Fruit fly (Drosophila melanogaster) whole organism, embryonic: ENCODE results near the gene beta4GalT7.
A peak's percentile ranks its signal among the peaks of the same experiment; 100 is the strongest.

Experiments used
- CG10209 ChIP-seq: fragments of 200-800 bp; sonication (Bioruptor generic); optimal IDR thresholded peaks from 3 replicates; lab custom pipeline; 2017; ENCODE audit warnings: missing biosample characterization, mild to moderate bottlenecking, missing genetic modification characterization, missing genetic modification reagents
- CG10654 ChIP-seq: fragments of 200-800 bp; sonication (Bioruptor generic); optimal IDR thresholded peaks from 2 replicates; lab custom pipeline; 2016; ENCODE audit warnings: missing biosample characterization, missing genetic modification characterization
- CG10979 ChIP-seq: fragments of 200-800 bp; sonication (Bioruptor generic); optimal IDR thresholded peaks from 2 replicates; lab custom pipeline; 2018; ENCODE audit warnings: missing biosample characterization, mild to moderate bottlenecking, missing genetic modification characterization, moderate library complexity
- CG13287 ChIP-seq: fragments of 200-800 bp; sonication (Bioruptor generic); IDR thresholded peaks from 2 replicates; pipeline ENCODE4 v1.3.6; 2022; ENCODE audit warnings: missing biosample characterization, missing genetic modification characterization; ENCODE audit not compliant: partially characterized antibody
- CG14710 ChIP-seq: fragments of 200-800 bp; sonication (Bioruptor generic); optimal IDR thresholded peaks from 3 replicates; lab custom pipeline; 2019; ENCODE audit warnings: missing biosample characterization, mild to moderate bottlenecking, missing genetic modification characterization, moderate library complexity
- CG1647 ChIP-seq: fragments of 200-800 bp; sonication (Bioruptor generic); optimal IDR thresholded peaks from 3 replicates; lab custom pipeline; 2016; ENCODE audit warnings: missing biosample characterization, missing genetic modification characterization
- CG2129 ChIP-seq: fragments of 200-800 bp; sonication (Bioruptor generic); IDR thresholded peaks from 2 replicates; pipeline ENCODE4 v1.3.6; 2022; ENCODE audit warnings: missing biosample characterization, missing genetic modification characterization; ENCODE audit not compliant: partially characterized antibody
- CG31365 ChIP-seq: fragments of 200-800 bp; sonication (Bioruptor generic); optimal IDR thresholded peaks from 2 replicates; lab custom pipeline; 2018; ENCODE audit warnings: missing biosample characterization, mild to moderate bottlenecking, missing genetic modification characterization
- CG32767 ChIP-seq: fragments of 200-800 bp; sonication (Bioruptor generic); IDR thresholded peaks from 2 replicates; pipeline ENCODE4 v1.3.6; 2022; ENCODE audit warnings: missing biosample characterization, missing genetic modification characterization
- CG34224 ChIP-seq: fragments of 200-800 bp; sonication (Bioruptor generic); IDR thresholded peaks from 3 replicates; pipeline ENCODE4 v1.3.6; 2022; ENCODE audit warnings: missing biosample characterization, missing genetic modification characterization; ENCODE audit not compliant: partially characterized antibody
- CG34376 ChIP-seq: fragments of 200-800 bp; sonication (Bioruptor generic); optimal IDR thresholded peaks from 2 replicates; lab custom pipeline; 2018; ENCODE audit warnings: missing biosample characterization, mild to moderate bottlenecking, missing genetic modification characterization
- CG3847 ChIP-seq: fragments of 200-800 bp; sonication (Bioruptor generic); IDR thresholded peaks from 2 replicates; pipeline ENCODE4 v1.3.6; 2022; ENCODE audit warnings: missing biosample characterization, missing genetic modification characterization
- CG3995 ChIP-seq: fragments of 200-800 bp; sonication (Bioruptor generic); optimal IDR thresholded peaks from 3 replicates; lab custom pipeline; 2016; ENCODE audit warnings: missing biosample characterization, missing genetic modification characterization
- CG5245 ChIP-seq: fragments of 200-800 bp; sonication (Bioruptor generic); optimal IDR thresholded peaks from 3 replicates; lab custom pipeline; 2016; ENCODE audit warnings: missing biosample characterization, missing genetic modification characterization
- CG6854 ChIP-seq: fragments of 200-800 bp; sonication (Bioruptor generic); optimal IDR thresholded peaks from 3 replicates; lab custom pipeline; 2017; ENCODE audit warnings: missing biosample characterization, mild to moderate bottlenecking, missing genetic modification characterization
- CG7928 ChIP-seq: fragments of 200-800 bp; sonication (Bioruptor generic); optimal IDR thresholded peaks from 2 replicates; lab custom pipeline; 2017; ENCODE audit warnings: missing biosample characterization, mild to moderate bottlenecking, missing genetic modification characterization
- Camta ChIP-seq: fragments of 200-800 bp; sonication (Bioruptor generic); optimal IDR thresholded peaks from 2 replicates; lab custom pipeline; 2016; ENCODE audit warnings: missing biosample characterization, missing genetic modification characterization
- Dip2 ChIP-seq: fragments of 200-800 bp; sonication (Bioruptor generic); IDR thresholded peaks from 2 replicates; pipeline ENCODE4 v1.3.6; 2022; ENCODE audit warnings: missing biosample characterization, missing genetic modification characterization
- Dll ChIP-seq: fragments of 200-800 bp; sonication (Bioruptor generic); IDR thresholded peaks from 4 replicates; pipeline ENCODE4 v1.3.6; 2022; ENCODE audit warnings: missing biosample characterization, missing genetic modification characterization; ENCODE audit not compliant: partially characterized antibody
- Dp ChIP-seq: fragments of 200-800 bp; sonication (Bioruptor generic); optimal IDR thresholded peaks from 2 replicates; lab custom pipeline; 2018; ENCODE audit warnings: missing biosample characterization, mild to moderate bottlenecking, missing genetic modification characterization, moderate library complexity
- Dref ChIP-seq: fragments of 200-800 bp; sonication (Bioruptor generic); IDR thresholded peaks from 2 replicates; pipeline ENCODE4 v1.3.6; 2022; ENCODE audit warnings: missing biosample characterization, missing genetic modification characterization
- Drgx ChIP-seq: fragments of 200-800 bp; sonication (Bioruptor generic); IDR thresholded peaks from 2 replicates; pipeline ENCODE4 v1.3.6; 2022; ENCODE audit warnings: missing biosample characterization, missing genetic modification characterization
- Fer1 ChIP-seq: fragments of 200-800 bp; sonication (Bioruptor generic); optimal IDR thresholded peaks from 2 replicates; lab custom pipeline; 2017; ENCODE audit warnings: missing biosample characterization, mild to moderate bottlenecking, missing genetic modification characterization
- HLH4C ChIP-seq: fragments of 200-800 bp; sonication (Bioruptor generic); IDR thresholded peaks from 3 replicates; pipeline ENCODE4 v1.3.6; 2022; ENCODE audit warnings: missing biosample characterization, missing genetic modification characterization; ENCODE audit not compliant: partially characterized antibody
- HmgD ChIP-seq: fragments of 200-800 bp; sonication (Bioruptor generic); optimal IDR thresholded peaks from 3 replicates; lab custom pipeline; 2016; ENCODE audit warnings: missing biosample characterization, missing genetic modification characterization
- Hmr ChIP-seq: fragments of 200-800 bp; sonication (Bioruptor generic); optimal IDR thresholded peaks from 3 replicates; lab custom pipeline; 2017; ENCODE audit warnings: mild to moderate bottlenecking, missing biosample characterization, missing genetic modification reagents, missing genetic modification characterization
- Hmx ChIP-seq: fragments of 200-800 bp; sonication (Bioruptor generic); optimal IDR thresholded peaks from 2 replicates; lab custom pipeline; 2016; ENCODE audit warnings: missing biosample characterization, missing genetic modification characterization
- Jarid2 ChIP-seq: fragments of 200-800 bp; sonication (Bioruptor generic); optimal IDR thresholded peaks from 3 replicates; lab custom pipeline; 2017; ENCODE audit warnings: mild to moderate bottlenecking, missing biosample characterization, missing genetic modification reagents, missing genetic modification characterization
- Meics ChIP-seq: fragments of 200-800 bp; sonication (Bioruptor generic); optimal IDR thresholded peaks from 2 replicates; lab custom pipeline; 2017; ENCODE audit warnings: missing biosample characterization, mild to moderate bottlenecking, missing genetic modification characterization
- Mes4 ChIP-seq: fragments of 200-800 bp; sonication (Bioruptor generic); optimal IDR thresholded peaks from 2 replicates; lab custom pipeline; 2016; ENCODE audit warnings: missing biosample characterization, missing genetic modification characterization
- NFAT ChIP-seq: fragments of 200-800 bp; sonication (Bioruptor generic); IDR thresholded peaks from 2 replicates; pipeline ENCODE4 v1.3.6; 2022; ENCODE audit warnings: missing biosample characterization, missing genetic modification characterization
- Neu2 ChIP-seq: fragments of 200-800 bp; sonication (Bioruptor generic); optimal IDR thresholded peaks from 3 replicates; lab custom pipeline; 2016; ENCODE audit warnings: missing biosample characterization, missing genetic modification characterization, borderline replicate concordance
- Nf-YC ChIP-seq: fragments of 200-800 bp; optimal IDR thresholded peaks from 3 replicates; lab custom pipeline; 2019; ENCODE audit warnings: missing biosample characterization, mild to moderate bottlenecking, missing genetic modification characterization, moderate library complexity
- Rfx ChIP-seq: fragments of 200-800 bp; sonication (Bioruptor generic); IDR thresholded peaks from 2 replicates; pipeline ENCODE4 v1.3.6; 2022; ENCODE audit warnings: missing biosample characterization, missing genetic modification characterization
- Six4 ChIP-seq: fragments of 200-800 bp; sonication (Bioruptor generic); optimal IDR thresholded peaks from 2 replicates; lab custom pipeline; 2016; ENCODE audit warnings: missing biosample characterization, missing genetic modification characterization
- Sry-δ ChIP-seq: fragments of 200-800 bp; sonication (Bioruptor generic); optimal IDR thresholded peaks from 2 replicates; lab custom pipeline; 2016; ENCODE audit warnings: missing biosample characterization, missing genetic modification characterization
- TFAM ChIP-seq: fragments of 200-800 bp; sonication (Bioruptor generic); optimal IDR thresholded peaks from 2 replicates; lab custom pipeline; 2017; ENCODE audit warnings: missing biosample characterization, missing genetic modification characterization, inconsistent platforms
- chinmo ChIP-seq: fragments of 200-800 bp; sonication (Bioruptor generic); IDR thresholded peaks from 4 replicates; pipeline ENCODE4 v1.3.6; 2022; ENCODE audit warnings: missing biosample characterization, missing genetic modification characterization; ENCODE audit not compliant: partially characterized antibody
- crp ChIP-seq, 2 experiments: fragments of 200-800 bp; sonication (Bioruptor generic); optimal IDR thresholded peaks; 2 replicates in 1 of 2; 3 replicates in 1 of 2; lab custom pipeline; 2017; ENCODE audit warnings: missing biosample characterization in 2 of 2, missing genetic modification characterization in 2 of 2, mild to moderate bottlenecking in 1 of 2, moderate library complexity in 1 of 2
- ems ChIP-seq: fragments of 200-800 bp; sonication (Bioruptor generic); optimal IDR thresholded peaks from 3 replicates; lab custom pipeline; 2016; ENCODE audit warnings: missing biosample characterization, missing genetic modification characterization
- eve ChIP-seq, 2 experiments: fragments of >200 bp; optimal IDR thresholded peaks; 2 replicates each; lab custom pipeline; 2017; ENCODE audit warnings: missing biosample characterization in 2 of 2, missing genetic modification characterization in 2 of 2
- gcm2 ChIP-seq: fragments of 200-800 bp; sonication (Bioruptor generic); optimal IDR thresholded peaks from 2 replicates; lab custom pipeline; 2016; ENCODE audit warnings: missing biosample characterization, missing genetic modification characterization
- her ChIP-seq: fragments of 200-800 bp; sonication (Bioruptor generic); optimal IDR thresholded peaks from 2 replicates; lab custom pipeline; 2016; ENCODE audit warnings: missing biosample characterization, missing genetic modification characterization
- hkb ChIP-seq, 2 experiments: fragments of 200-800 bp in 1 of 2; fragments of >200 bp in 1 of 2; sonication (Bioruptor generic) in 1 of 2; IDR thresholded peaks in 1 of 2; optimal IDR thresholded peaks in 1 of 2; 2 replicates each; pipeline versions ENCODE4 v1.3.6 to Lab custom; 2017 to 2022; ENCODE audit warnings: missing biosample characterization in 1 of 2, missing genetic modification characterization in 1 of 2
- ind ChIP-seq: fragments of 200-800 bp; sonication (Bioruptor generic); optimal IDR thresholded peaks from 3 replicates; lab custom pipeline; 2016; ENCODE audit warnings: missing biosample characterization, missing genetic modification characterization
- lmd ChIP-seq: fragments of 200-800 bp; sonication (Bioruptor generic); IDR thresholded peaks from 2 replicates; pipeline ENCODE4 v1.3.6; 2022; ENCODE audit warnings: missing biosample characterization, missing genetic modification characterization
- sens ChIP-seq: fragments of 200-800 bp; sonication (Bioruptor generic); peaks from one replicate; lab custom pipeline; 2016; ENCODE audit warnings: missing biosample characterization, missing genetic modification characterization
- sqz ChIP-seq: fragments of 200-800 bp; sonication (Bioruptor generic); optimal IDR thresholded peaks from 3 replicates; lab custom pipeline; 2018; ENCODE audit warnings: missing biosample characterization, mild to moderate bottlenecking, missing genetic modification characterization
- stc ChIP-seq: fragments of 200-800 bp; sonication (Bioruptor generic); IDR thresholded peaks from 2 replicates; pipeline ENCODE4 v1.3.6; 2022; ENCODE audit warnings: missing biosample characterization, missing genetic modification characterization
- twi ChIP-seq: fragments of 200-800 bp; optimal IDR thresholded peaks from 2 replicates; lab custom pipeline; 2019; ENCODE audit warnings: missing biosample characterization, mild to moderate bottlenecking, missing genetic modification characterization, moderate library complexity
- zfh2 ChIP-seq: fragments of 200-800 bp; sonication (Bioruptor generic); optimal IDR thresholded peaks from 2 replicates; lab custom pipeline; 2016; ENCODE audit warnings: missing biosample characterization, missing genetic modification characterization

beta4GalT7 gene

dm6 chr3R:25056016-25056415 is 33.0 kb downstream of the beta4GalT7 start, which contains the start of the genes CG31111 and stac (continued):
- no peak for TF ChIP-seq Hmr (GFP tag; lab: Kevin White, UChicago)
- no peak for TF ChIP-seq CG34224 (GFP tag; lab: Robert Waterston, UW)
- TF ChIP-seq CG34376 = peak; percentile 17
- no peak for TF ChIP-seq Drgx (GFP tag; lab: Robert Waterston, UW)
- TF ChIP-seq Neu2 = no peak
- no peak for TF ChIP-seq Mes4 (GFP tag; lab: Kevin White, UChicago)
- peak; percentile 37; the same call in 1 of the 2 replicates for TF ChIP-seq CG13287 (GFP tag; lab: Robert Waterston, UW)
- TF ChIP-seq CG32767 = no peak
- TF ChIP-seq HLH4C (GFP tag; lab: Robert Waterston, UW) = no peak
- TF ChIP-seq ind = no peak
- peak; percentile 4 for TF ChIP-seq Sry-δ
- TF ChIP-seq chinmo (GFP tag; lab: Robert Waterston, UW) = no peak
- TF ChIP-seq TFAM (GFP tag; lab: Kevin White, UChicago) = no peak
- TF ChIP-seq Rfx (GFP tag; lab: Robert Waterston, UW) = no peak
- no peak for TF ChIP-seq Meics (GFP tag; lab: Kevin White, UChicago)
- no peak for TF ChIP-seq HmgD (GFP tag; lab: Kevin White, UChicago)
- TF ChIP-seq CG10979 (tag; lab: Kevin White, UChicago) = no peak
- peak; percentile 42 for TF ChIP-seq Hmx
- no peak for TF ChIP-seq stc (GFP tag; lab: Robert Waterston, UW)
- no peak for TF ChIP-seq ems (GFP tag; lab: Kevin White, UChicago)
- peak; percentile 53 for TF ChIP-seq sens (GFP tag; lab: Kevin White, UChicago)
- TF ChIP-seq Six4 (GFP tag; lab: Kevin White, UChicago) = no peak
- TF ChIP-seq lmd (GFP tag; lab: Robert Waterston, UW) = no peak
- peak; percentile 66 for TF ChIP-seq Dref (GFP tag; lab: Robert Waterston, UW)
- TF ChIP-seq twi = no peak
- TF ChIP-seq crp (GFP tag; optimal IDR thresholded peaks at IDR 0.05; lab: Kevin White, UChicago) = peak in 1 of 2 experiments; percentile 17
- no peak for TF ChIP-seq Dip2
- peak; percentile 5 for TF ChIP-seq Nf-YC (tag; lab: Kevin White, UChicago)
- peak; percentile 17 for TF ChIP-seq CG14710 (tag; lab: Kevin White, UChicago)
- no peak for TF ChIP-seq hkb (optimal IDR thresholded peaks at IDR 0.05; lab: Kevin White, UChicago)
- no peak for TF ChIP-seq hkb (GFP tag; IDR thresholded peaks at IDR 0.05; lab: Robert Waterston, UW)
- no peak for TF ChIP-seq CG10209 (GFP tag; lab: Kevin White, UChicago)
- no peak for TF ChIP-seq CG1647 (GFP tag; lab: Kevin White, UChicago)
- TF ChIP-seq CG2129 = no peak
- no peak for TF ChIP-seq NFAT
- TF ChIP-seq CG7928 = peak; percentile 8
- no peak for TF ChIP-seq CG10654 (GFP tag; lab: Kevin White, UChicago)
- no peak for TF ChIP-seq CG6854 (GFP tag; lab: Kevin White, UChicago)
- TF ChIP-seq eve (GFP tag; optimal IDR thresholded peaks at IDR 0.05; lab: Kevin White, UChicago) = no peak
- no peak for TF ChIP-seq sqz (GFP tag; lab: Kevin White, UChicago)
- TF ChIP-seq Jarid2 (GFP tag; lab: Kevin White, UChicago) = no peak
- TF ChIP-seq CG31365 (tag; lab: Kevin White, UChicago) = no peak
- TF ChIP-seq Fer1 (GFP tag; lab: Kevin White, UChicago) = peak; percentile 51
- TF ChIP-seq CG3995 (GFP tag; lab: Kevin White, UChicago) = no peak
- TF ChIP-seq Dp (GFP tag; lab: Kevin White, UChicago) = peak; percentile 18
- TF ChIP-seq her (GFP tag; lab: Kevin White, UChicago) = no peak
- TF ChIP-seq Camta (GFP tag; lab: Kevin White, UChicago) = no peak
- TF ChIP-seq CG5245 (GFP tag; lab: Kevin White, UChicago) = no peak
- TF ChIP-seq gcm2 (GFP tag; lab: Kevin White, UChicago) = no peak
- no peak for TF ChIP-seq Dll (GFP tag; lab: Robert Waterston, UW)
- TF ChIP-seq CG3847 (GFP tag; lab: Robert Waterston, UW) = no peak
- TF ChIP-seq zfh2 (GFP tag; lab: Kevin White, UChicago) = no peak
